Fruit fly (Drosophila melanogaster): ENCODE measurements around the gene del.

dm6 chr2L:21196511-21196910 lies 48.2 kb upstream of the del start:
- TF ChIP-seq psq (optimal IDR thresholded peaks at IDR 0.05), result no peak
- no peak for TF ChIP-seq CG8478 (optimal IDR thresholded peaks at IDR 0.05)
- TF ChIP-seq usp (GFP tag; optimal IDR thresholded peaks at IDR 0.05), result no peak
